Fruit fly (Drosophila melanogaster): Measurements from ENCODE around the gene CG32855.

The CG32855 gene

dm6 chr3R:16080942-16081589 lies at the start of gene CG32855:
Gene CG32855, minus strand, starts transcription at chr3R:16080992.
- TF ChIP-seq Dif (GFP tag; optimal IDR thresholded peaks at IDR 0.05; ENCODE audit: partially characterized antibody): no peak
- no peak for TF ChIP-seq Mio (GFP tag; optimal IDR thresholded peaks at IDR 0.05)
- TF ChIP-seq h (GFP tag; optimal IDR thresholded peaks at IDR 0.05): no peak
- TF ChIP-seq Dfd (GFP tag; optimal IDR thresholded peaks at IDR 0.05): no peak
- no peak for TF ChIP-seq tai (GFP tag; optimal IDR thresholded peaks at IDR 0.05)
- TF ChIP-seq HLH106 (tag; optimal IDR thresholded peaks at IDR 0.05): no peak
- TF ChIP-seq fru (GFP tag; optimal IDR thresholded peaks at IDR 0.05): no peak
- no peak for TF ChIP-seq Hr83 (GFP tag; optimal IDR thresholded peaks at IDR 0.05; ENCODE audit: poor library complexity, severe bottlenecking)
- TF ChIP-seq N (GFP tag; optimal IDR thresholded peaks at IDR 0.05): no peak
- no peak for TF ChIP-seq dmrt93B (GFP tag; optimal IDR thresholded peaks at IDR 0.05)
- TF ChIP-seq woc (GFP tag; optimal IDR thresholded peaks at IDR 0.05): no peak
- no peak for TF ChIP-seq rgr (GFP tag; optimal IDR thresholded peaks at IDR 0.05)
- TF ChIP-seq sage (GFP tag; optimal IDR thresholded peaks at IDR 0.05): no peak
- no peak for TF ChIP-seq GATAd (GFP tag; optimal IDR thresholded peaks at IDR 0.05)
- TF ChIP-seq Jra (GFP tag; optimal IDR thresholded peaks at IDR 0.05): no peak
- TF ChIP-seq sv (GFP tag; optimal IDR thresholded peaks at IDR 0.05): no peak
- TF ChIP-seq Rel (GFP tag; optimal IDR thresholded peaks at IDR 0.05): no peak
- no peak for TF ChIP-seq Rel (tag; optimal IDR thresholded peaks at IDR 0.05)

dm6 chr3R:16128471-16128870 lies 47.7 kb upstream of the CG32855 start:
- TF ChIP-seq Jra (GFP tag; optimal IDR thresholded peaks at IDR 0.05) (no peak), dmrt93B (GFP tag; optimal IDR thresholded peaks at IDR 0.05) (no peak), br (GFP tag; optimal IDR thresholded peaks at IDR 0.05) (no peak), dl (GFP tag; optimal IDR thresholded peaks at IDR 0.05; ENCODE audit: insufficient read depth in 1 of 2, partially characterized antibody in 2 of 2) (peak in 1 of 2 experiments; percentile 45), Vsx2 (GFP tag; optimal IDR thresholded peaks at IDR 0.05; ENCODE audit: partially characterized antibody) (peak; percentile 27), Hr83 (GFP tag; optimal IDR thresholded peaks at IDR 0.05; ENCODE audit: poor library complexity, severe bottlenecking) (peak; percentile 20), jim (GFP tag; optimal IDR thresholded peaks at IDR 0.05) (no peak), Hr78 (GFP tag; optimal IDR thresholded peaks at IDR 0.05) (no peak), dsf (GFP tag; optimal IDR thresholded peaks at IDR 0.05; ENCODE audit: borderline replicate concordance) (no peak)

- TF ChIP-seq br (GFP tag; optimal IDR thresholded peaks at IDR 0.05) (no peak), Jra (GFP tag; optimal IDR thresholded peaks at IDR 0.05) (no peak)
Observed at dm6 chr3R:16119441-16119840, 38.6 kb upstream of the CG32855 start.

DNA sequence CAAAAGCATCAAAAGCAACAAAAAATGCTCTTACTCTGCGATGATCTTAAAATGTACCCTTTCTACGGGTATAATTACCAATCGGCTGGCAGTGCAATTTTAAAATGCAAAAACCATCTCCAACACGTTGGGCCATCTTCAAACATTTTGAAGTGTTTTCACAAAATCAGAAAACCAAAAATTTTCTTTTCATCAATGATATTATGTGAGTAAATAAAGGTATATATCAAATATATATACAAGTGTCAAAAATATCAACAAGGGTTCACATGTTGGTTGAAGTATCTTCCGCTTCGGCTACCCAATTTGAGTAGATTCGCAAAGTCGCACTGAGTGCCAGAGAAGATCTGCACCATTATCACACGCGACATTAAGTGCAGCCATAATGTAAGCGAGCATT lies 36.6 kb upstream of the CG32855 start:
- TF ChIP-seq woc (GFP tag; optimal IDR thresholded peaks at IDR 0.05) (peak; percentile 17), fru (GFP tag; optimal IDR thresholded peaks at IDR 0.05) (peak; percentile 40), HLH106 (tag; optimal IDR thresholded peaks at IDR 0.05) (peak; percentile 18), Sp1 (GFP tag; optimal IDR thresholded peaks at IDR 0.05) (peak; percentile 7), tai (GFP tag; optimal IDR thresholded peaks at IDR 0.05) (no peak)

DNA sequence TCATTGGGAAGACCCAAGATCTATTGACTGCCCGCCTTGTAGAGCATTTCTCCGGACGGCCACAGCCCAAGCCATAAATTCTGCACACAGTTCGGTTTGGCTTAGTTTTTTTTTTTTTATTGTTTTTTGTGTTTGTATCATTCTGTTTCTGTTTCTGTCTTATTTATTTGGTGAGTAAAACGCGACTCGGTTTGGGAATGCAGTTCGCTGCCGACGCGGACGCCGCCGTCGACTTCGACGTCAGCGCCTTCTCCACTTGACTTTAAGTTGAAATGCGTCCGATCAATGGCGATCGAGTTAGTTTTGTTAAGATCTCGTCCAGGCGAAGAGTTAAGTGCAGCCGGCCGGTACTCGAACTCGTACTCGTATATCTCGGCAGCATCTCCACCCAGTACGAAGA lies 35.1 kb upstream of the CG32855 start, which contains the start of gene Sb:
Gene Sb, plus strand, starts transcription at position 301 of the 400 bp plus-strand sequence.
- no peak for TF ChIP-seq tai (GFP tag; optimal IDR thresholded peaks at IDR 0.05)
- no peak for TF ChIP-seq CG32264 (GFP tag; optimal IDR thresholded peaks at IDR 0.05)
- no peak for TF ChIP-seq Myc (optimal IDR thresholded peaks at IDR 0.05)
- TF ChIP-seq h (GFP tag; optimal IDR thresholded peaks at IDR 0.05): no peak
- TF ChIP-seq HLH106 (tag; optimal IDR thresholded peaks at IDR 0.05): no peak
- TF ChIP-seq dmrt93B (GFP tag; optimal IDR thresholded peaks at IDR 0.05): no peak
- TF ChIP-seq Jra (GFP tag; optimal IDR thresholded peaks at IDR 0.05): no peak
- TF ChIP-seq dl (GFP tag; optimal IDR thresholded peaks at IDR 0.05; ENCODE audit: insufficient read depth in 1 of 2, partially characterized antibody in 2 of 2): no peak

- no peak for TF ChIP-seq Dif (GFP tag; optimal IDR thresholded peaks at IDR 0.05; ENCODE audit: partially characterized antibody)
- TF ChIP-seq Mio (GFP tag; optimal IDR thresholded peaks at IDR 0.05): no peak
- peak; percentile 52 for TF ChIP-seq Vsx2 (GFP tag; optimal IDR thresholded peaks at IDR 0.05; ENCODE audit: partially characterized antibody)
- no peak for TF ChIP-seq usp (GFP tag; optimal IDR thresholded peaks at IDR 0.05)
- TF ChIP-seq ey (GFP tag; optimal IDR thresholded peaks at IDR 0.05): no peak
Observed at dm6 chr3R:16113124-16113523, 32.3 kb upstream of the CG32855 start.

Measured in whole organism, wandering third instar larva.